Fruit fly (Drosophila melanogaster): Measurements from ENCODE around the gene Polr1D.

- no peak for TF ChIP-seq CG8159 (tag; optimal IDR thresholded peaks at IDR 0.05)
- no peak for TF ChIP-seq fd96Ca (GFP tag; IDR thresholded peaks at IDR 0.05)
- TF ChIP-seq CG32121 (GFP tag; IDR thresholded peaks at IDR 0.05) = no peak
- TF ChIP-seq CG10348 (GFP tag; IDR thresholded peaks at IDR 0.05) = no peak
- TF ChIP-seq CG17806 (tag; optimal IDR thresholded peaks at IDR 0.05) = no peak
- no peak for TF ChIP-seq gl (tag; optimal IDR thresholded peaks at IDR 0.05)
- no peak for TF ChIP-seq CG12605 (GFP tag; IDR thresholded peaks at IDR 0.05)
- TF ChIP-seq CG9948 (tag; optimal IDR thresholded peaks at IDR 0.05) = no peak
- no peak for TF ChIP-seq CG34367 (tag; optimal IDR thresholded peaks at IDR 0.05)
- TF ChIP-seq Pif1A (GFP tag; optimal IDR thresholded peaks at IDR 0.05) = no peak
- TF ChIP-seq CG14655 (GFP tag; optimal IDR thresholded peaks at IDR 0.05) = no peak
- TF ChIP-seq CG15710 (tag; optimal IDR thresholded peaks at IDR 0.05) = no peak
- TF ChIP-seq Snoo (tag; optimal IDR thresholded peaks at IDR 0.05) = no peak
- no peak for TF ChIP-seq EcR (GFP tag; optimal IDR thresholded peaks at IDR 0.05)
Measured at dm6 chr2L:19106235-19106634, 28.8 kb downstream of the Polr1D start.
